Fruit fly (Drosophila melanogaster) whole organism, embryonic: Measurements from ENCODE around the gene fusl.

Source experiments
- Adf1 ChIP-seq: fragments of 200-800 bp; sonication (Bioruptor generic); IDR thresholded peaks from 2 replicates; pipeline ENCODE4 v1.3.6; 2022; ENCODE audit warnings: missing biosample characterization, missing genetic modification characterization
- Bgb ChIP-seq: fragments of 200-800 bp; sonication (Bioruptor generic); IDR thresholded peaks from 2 replicates; pipeline ENCODE4 v1.3.6; 2022; ENCODE audit warnings: missing biosample characterization, missing genetic modification characterization; ENCODE audit not compliant: partially characterized antibody
- CG1024 ChIP-seq: fragments of 200-800 bp; sonication (Bioruptor generic); IDR thresholded peaks from 2 replicates; pipeline ENCODE4 v1.3.6; 2022; ENCODE audit warnings: missing biosample characterization, missing genetic modification characterization
- CG11085 ChIP-seq: fragments of 200-800 bp; sonication (Bioruptor generic); IDR thresholded peaks from 2 replicates; pipeline ENCODE4 v1.3.6; 2022; ENCODE audit warnings: missing biosample characterization, missing genetic modification characterization
- CG11723 ChIP-seq: fragments of 200-800 bp; sonication (Bioruptor generic); optimal IDR thresholded peaks from 2 replicates; lab custom pipeline; 2017; ENCODE audit warnings: missing biosample characterization, mild to moderate bottlenecking, missing genetic modification characterization
- CG12155 ChIP-seq: fragments of 200-800 bp; sonication (Bioruptor generic); optimal IDR thresholded peaks from 3 replicates; lab custom pipeline; 2016; ENCODE audit warnings: missing biosample characterization, missing genetic modification characterization
- CG13894 ChIP-seq: fragments of 200-800 bp; sonication (Bioruptor generic); optimal IDR thresholded peaks from 3 replicates; lab custom pipeline; 2018; ENCODE audit warnings: missing biosample characterization, mild to moderate bottlenecking, missing genetic modification characterization, moderate library complexity
- CG16813 ChIP-seq: fragments of 200-800 bp; sonication (Bioruptor generic); IDR thresholded peaks from 3 replicates; pipeline ENCODE4 v1.3.6; 2022; ENCODE audit warnings: missing biosample characterization, missing genetic modification characterization; ENCODE audit not compliant: partially characterized antibody
- CG17328 ChIP-seq: fragments of 200-800 bp; sonication (Bioruptor generic); IDR thresholded peaks from 2 replicates; pipeline ENCODE4 v1.3.6; 2022; ENCODE audit warnings: missing biosample characterization, missing genetic modification characterization
- CG17385 ChIP-seq: fragments of 200-800 bp; sonication (Bioruptor generic); optimal IDR thresholded peaks from 3 replicates; lab custom pipeline; 2018; ENCODE audit warnings: missing biosample characterization, mild to moderate bottlenecking, missing genetic modification characterization
- CG18599 ChIP-seq: fragments of 200-800 bp; sonication (Bioruptor generic); optimal IDR thresholded peaks from 3 replicates; lab custom pipeline; 2017; ENCODE audit warnings: missing biosample characterization, missing genetic modification characterization, mild to moderate bottlenecking, moderate library complexity, missing genetic modification reagents
- CG18764 ChIP-seq: fragments of 200-800 bp; sonication (Bioruptor generic); optimal IDR thresholded peaks from 3 replicates; lab custom pipeline; 2016; ENCODE audit warnings: missing biosample characterization, missing genetic modification characterization
- CG2199 ChIP-seq: fragments of 200-800 bp; sonication (Bioruptor generic); IDR thresholded peaks from 3 replicates; pipeline ENCODE4 v1.3.6; 2022; ENCODE audit warnings: missing biosample characterization, missing genetic modification characterization
- CG2875 ChIP-seq: fragments of 200-800 bp; sonication (Bioruptor generic); optimal IDR thresholded peaks from 2 replicates; lab custom pipeline; 2017; ENCODE audit warnings: missing biosample characterization, mild to moderate bottlenecking, missing genetic modification characterization, missing genetic modification reagents
- CG34376 ChIP-seq: fragments of 200-800 bp; sonication (Bioruptor generic); optimal IDR thresholded peaks from 2 replicates; lab custom pipeline; 2018; ENCODE audit warnings: missing biosample characterization, mild to moderate bottlenecking, missing genetic modification characterization
- CG42726 ChIP-seq: fragments of 200-800 bp; sonication (Bioruptor generic); IDR thresholded peaks from 2 replicates; pipeline ENCODE4 v1.3.6; 2022; ENCODE audit warnings: missing biosample characterization, missing genetic modification characterization; ENCODE audit not compliant: partially characterized antibody
- CG4282 ChIP-seq: fragments of 200-800 bp; sonication (Bioruptor generic); optimal IDR thresholded peaks from 2 replicates; lab custom pipeline; 2016; ENCODE audit warnings: missing biosample characterization, missing genetic modification characterization
- CG4360 ChIP-seq: fragments of 200-800 bp; sonication (Bioruptor generic); IDR thresholded peaks from 2 replicates; pipeline ENCODE4 v1.3.6; 2022; ENCODE audit warnings: missing biosample characterization, missing genetic modification characterization
- CG5953 ChIP-seq: fragments of 200-800 bp; sonication (Bioruptor generic); IDR thresholded peaks from 2 replicates; pipeline ENCODE4 v1.3.6; 2022; ENCODE audit warnings: missing biosample characterization, missing genetic modification characterization
- CG6689 ChIP-seq: fragments of 200-800 bp; sonication (Bioruptor generic); IDR thresholded peaks from 2 replicates; pipeline ENCODE4 v1.3.6; 2022; ENCODE audit warnings: missing biosample characterization, missing genetic modification characterization
- CG6813 ChIP-seq: fragments of 200-800 bp; sonication (Bioruptor generic); optimal IDR thresholded peaks from 2 replicates; lab custom pipeline; 2017; ENCODE audit warnings: missing biosample characterization, missing genetic modification characterization, mild to moderate bottlenecking, moderate library complexity, missing genetic modification reagents
- CG9437 ChIP-seq: fragments of 200-800 bp; sonication (Bioruptor generic); optimal IDR thresholded peaks from 2 replicates; lab custom pipeline; 2018; ENCODE audit warnings: missing biosample characterization, mild to moderate bottlenecking, missing genetic modification characterization
- CG9797 ChIP-seq: fragments of 200-800 bp; sonication (Bioruptor generic); optimal IDR thresholded peaks from 3 replicates; lab custom pipeline; 2018; ENCODE audit warnings: missing biosample characterization, mild to moderate bottlenecking, missing genetic modification characterization
- CTCF ChIP-seq: fragments of 200-800 bp; sonication (Bioruptor generic); optimal IDR thresholded peaks from 2 replicates; lab custom pipeline; 2017; ENCODE audit warnings: missing biosample characterization, mild to moderate bottlenecking, missing genetic modification characterization, moderate library complexity
- Ets97D ChIP-seq: fragments of 200-800 bp; sonication (Bioruptor generic); optimal IDR thresholded peaks from 3 replicates; lab custom pipeline; 2016; ENCODE audit warnings: missing biosample characterization, missing genetic modification characterization
- Gsc ChIP-seq: fragments of 200-800 bp; sonication (Bioruptor generic); IDR thresholded peaks from 2 replicates; pipeline ENCODE4 v1.3.6; 2022; ENCODE audit warnings: missing biosample characterization, missing genetic modification characterization
- Hmr ChIP-seq: fragments of 200-800 bp; sonication (Bioruptor generic); optimal IDR thresholded peaks from 3 replicates; lab custom pipeline; 2017; ENCODE audit warnings: mild to moderate bottlenecking, missing biosample characterization, missing genetic modification reagents, missing genetic modification characterization
- Med ChIP-seq: fragments of 200-800 bp; sonication (Bioruptor generic); peaks from one replicate; lab custom pipeline; 2016; ENCODE audit warnings: missing biosample characterization, missing genetic modification characterization, mild to moderate bottlenecking, inconsistent platforms, moderate library complexity
- Oli ChIP-seq: fragments of 200-800 bp; sonication (Bioruptor generic); optimal IDR thresholded peaks from 2 replicates; lab custom pipeline; 2018; ENCODE audit warnings: missing biosample characterization, mild to moderate bottlenecking, missing genetic modification characterization, moderate library complexity
- Ravus ChIP-seq: fragments of 200-800 bp; sonication (Bioruptor generic); IDR thresholded peaks from 2 replicates; pipeline ENCODE4 v1.3.6; 2022; ENCODE audit warnings: missing biosample characterization, missing genetic modification characterization
- Rfx ChIP-seq: fragments of 200-800 bp; sonication (Bioruptor generic); IDR thresholded peaks from 2 replicates; pipeline ENCODE4 v1.3.6; 2022; ENCODE audit warnings: missing biosample characterization, missing genetic modification characterization
- ara ChIP-seq: fragments of 200-800 bp; sonication (Bioruptor generic); IDR thresholded peaks from 2 replicates; pipeline ENCODE4 v1.3.6; 2022; ENCODE audit warnings: missing biosample characterization, missing genetic modification characterization
- bowl ChIP-seq: fragments of 200-800 bp; sonication (Bioruptor generic); IDR thresholded peaks from 2 replicates; pipeline ENCODE4 v1.3.6; 2022; ENCODE audit warnings: missing biosample characterization, missing genetic modification characterization
- cas ChIP-seq: fragments of 200-800 bp; sonication (Bioruptor generic); IDR thresholded peaks from 2 replicates; pipeline ENCODE4 v1.3.6; 2022; ENCODE audit warnings: missing biosample characterization, missing genetic modification characterization
- cg ChIP-seq: fragments of 200-800 bp; sonication (Bioruptor generic); optimal IDR thresholded peaks from 3 replicates; lab custom pipeline; 2019; ENCODE audit warnings: missing biosample characterization, mild to moderate bottlenecking, missing genetic modification characterization, moderate library complexity
- chm ChIP-seq: fragments of 200-800 bp; sonication (Bioruptor generic); IDR thresholded peaks from 2 replicates; pipeline ENCODE4 v1.3.6; 2022; ENCODE audit warnings: missing biosample characterization, missing genetic modification characterization
- ci ChIP-seq: fragments of 200-800 bp; sonication (Bioruptor generic); IDR thresholded peaks from 3 replicates; pipeline ENCODE4 v1.3.6; 2022; ENCODE audit warnings: missing biosample characterization, missing genetic modification characterization
- dpn ChIP-seq, 2 experiments: fragments of 200-800 bp; sonication (Bioruptor generic); optimal IDR thresholded peaks; 3 replicates each; lab custom pipeline; 2016; ENCODE audit warnings: missing biosample characterization in 2 of 2, missing genetic modification characterization in 2 of 2
- eyg ChIP-seq: fragments of 200-800 bp; sonication (Bioruptor generic); optimal IDR thresholded peaks from 3 replicates; lab custom pipeline; 2016; ENCODE audit warnings: missing biosample characterization, missing genetic modification characterization
- fd3F ChIP-seq: fragments of 200-800 bp; sonication (Bioruptor generic); optimal IDR thresholded peaks from 2 replicates; lab custom pipeline; 2018; ENCODE audit warnings: missing biosample characterization, mild to moderate bottlenecking, missing genetic modification characterization, moderate library complexity
- lab ChIP-seq: fragments of 200-800 bp; sonication (Bioruptor generic); optimal IDR thresholded peaks from 3 replicates; lab custom pipeline; 2017; ENCODE audit warnings: missing biosample characterization, missing genetic modification characterization, mild to moderate bottlenecking, moderate library complexity, missing genetic modification reagents
- nerfin-2 ChIP-seq: fragments of 200-800 bp; sonication (Bioruptor generic); IDR thresholded peaks from 2 replicates; pipeline ENCODE4 v1.3.6; 2022; ENCODE audit warnings: missing biosample characterization, missing genetic modification characterization; ENCODE audit not compliant: partially characterized antibody
- oc ChIP-seq: fragments of 200-800 bp; sonication (Bioruptor generic); optimal IDR thresholded peaks from 2 replicates; lab custom pipeline; 2018; ENCODE audit warnings: missing biosample characterization, mild to moderate bottlenecking, missing genetic modification characterization, moderate library complexity
- pan ChIP-seq, 4 experiments: fragments of >200 bp in 3 of 4; fragments of 200-800 bp in 1 of 4; sonication (Bioruptor generic) in 1 of 4; optimal IDR thresholded peaks in 3 of 4; IDR thresholded peaks in 1 of 4; 2 replicates each; pipeline versions ENCODE4 v1.3.6 to Lab custom; 2017 to 2022; ENCODE audit warnings: missing biosample characterization in 2 of 4, missing genetic modification characterization in 2 of 4, mixed read lengths in 1 of 4
- prd ChIP-seq, 3 experiments: fragments of >200 bp in 2 of 3; fragments of 200-800 bp in 1 of 3; sonication (Bioruptor generic) in 1 of 3; optimal IDR thresholded peaks in 2 of 3; IDR thresholded peaks in 1 of 3; 2 replicates in 2 of 3; 3 replicates in 1 of 3; pipeline versions ENCODE4 v1.3.6 to Lab custom; 2017 to 2022; ENCODE audit warnings: missing biosample characterization in 1 of 3, missing genetic modification characterization in 1 of 3
- slou ChIP-seq: fragments of 200-800 bp; sonication (Bioruptor generic); optimal IDR thresholded peaks from 3 replicates; lab custom pipeline; 2016; ENCODE audit warnings: missing biosample characterization, missing genetic modification characterization
- stwl ChIP-seq: fragments of 200-800 bp; sonication (Bioruptor generic); optimal IDR thresholded peaks from 3 replicates; lab custom pipeline; 2018; ENCODE audit warnings: missing biosample characterization, mild to moderate bottlenecking, missing genetic modification characterization, moderate library complexity
- z ChIP-seq: fragments of 200-800 bp; sonication (Bioruptor generic); IDR thresholded peaks from 3 replicates; pipeline ENCODE4 v1.3.6; 2022; ENCODE audit warnings: missing biosample characterization, missing genetic modification characterization

Gene fusl

DNA sequence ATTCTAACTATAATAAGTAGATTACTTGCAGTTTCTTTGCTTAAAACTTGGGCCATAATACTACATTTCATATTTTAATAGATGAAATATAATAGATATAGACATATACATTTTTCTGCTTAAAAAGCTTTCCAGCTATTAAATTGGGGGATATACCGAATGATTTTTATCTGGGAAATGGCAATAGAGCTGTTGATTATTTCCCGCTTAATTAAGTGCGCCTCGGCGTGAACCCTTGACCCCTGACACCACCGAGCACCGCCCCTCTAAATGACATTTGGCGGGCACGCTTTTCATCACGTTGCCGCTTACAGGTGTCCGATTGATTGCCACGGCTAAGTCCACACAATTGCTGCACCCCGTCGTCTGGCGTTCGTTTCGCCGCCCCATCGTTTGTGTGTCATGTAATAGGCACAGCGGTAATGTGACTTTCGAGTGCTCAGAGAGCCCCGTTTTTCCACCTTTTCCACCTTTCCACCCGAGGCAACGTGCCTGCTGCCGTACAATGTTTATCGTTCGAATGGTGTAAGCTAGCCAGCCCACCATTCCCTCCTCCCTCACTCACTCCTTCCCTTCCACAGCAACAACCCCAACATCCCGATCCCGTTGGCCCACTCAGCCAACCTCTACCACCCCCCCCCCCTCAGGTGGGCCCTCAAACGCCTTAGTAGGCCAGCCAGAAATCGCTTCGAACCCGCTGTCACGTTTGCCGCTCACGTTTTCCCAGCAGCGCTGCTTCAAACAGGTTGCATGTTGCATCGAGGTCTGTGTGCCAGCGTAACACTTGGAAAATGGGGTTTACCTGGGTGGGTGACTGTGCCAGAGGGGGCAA is 36.9 kb downstream of the fusl start (continued):
- TF ChIP-seq chm (0 out of 2 replicates have a peak, but pooled peaks have one; percentile 27), CG11085 (GFP tag; lab: Robert Waterston, UW) (no peak), cas (GFP tag; lab: Robert Waterston, UW) (no peak), bowl (GFP tag; lab: Robert Waterston, UW) (no peak), CG9797 (no peak), CG11723 (GFP tag; lab: Kevin White, UChicago) (no peak), CG42726 (GFP tag; lab: Robert Waterston, UW) (no peak), CG16813 (GFP tag; lab: Robert Waterston, UW) (no peak), CG18599 (GFP tag; lab: Kevin White, UChicago) (peak; percentile 20), CG4360 (GFP tag; lab: Robert Waterston, UW) (no peak; the same call in 1 of the 2 replicates), Adf1 (GFP tag; lab: Robert Waterston, UW) (no peak), CG18764 (GFP tag; lab: Kevin White, UChicago) (no peak), CG13894 (tag; lab: Kevin White, UChicago) (no peak), CTCF (GFP tag; lab: Kevin White, UChicago) (peak; percentile 70), CG34376 (no peak), lab (GFP tag; lab: Kevin White, UChicago) (peak; percentile 42), Hmr (GFP tag; lab: Kevin White, UChicago) (no peak), stwl (tag; lab: Kevin White, UChicago) (no peak), fd3F (GFP tag; lab: Kevin White, UChicago) (no peak), Ets97D (GFP tag; lab: Kevin White, UChicago) (no peak), slou (GFP tag; lab: Kevin White, UChicago) (no peak), eyg (no peak), prd (optimal IDR thresholded peaks at IDR 0.05; lab: Kevin White, UChicago) (no peak), prd (GFP tag; IDR thresholded peaks at IDR 0.05; lab: Robert Waterston, UW) (0 out of 3 replicates have a peak, but pooled peaks have one; percentile 8), nerfin-2 (GFP tag; lab: Robert Waterston, UW) (no peak), CG5953 (GFP tag; lab: Robert Waterston, UW) (0 out of 2 replicates have a peak, but pooled peaks have one; percentile 6), Ravus (GFP tag; lab: Robert Waterston, UW) (no peak), CG12155 (GFP tag; lab: Kevin White, UChicago) (no peak)

DNA sequence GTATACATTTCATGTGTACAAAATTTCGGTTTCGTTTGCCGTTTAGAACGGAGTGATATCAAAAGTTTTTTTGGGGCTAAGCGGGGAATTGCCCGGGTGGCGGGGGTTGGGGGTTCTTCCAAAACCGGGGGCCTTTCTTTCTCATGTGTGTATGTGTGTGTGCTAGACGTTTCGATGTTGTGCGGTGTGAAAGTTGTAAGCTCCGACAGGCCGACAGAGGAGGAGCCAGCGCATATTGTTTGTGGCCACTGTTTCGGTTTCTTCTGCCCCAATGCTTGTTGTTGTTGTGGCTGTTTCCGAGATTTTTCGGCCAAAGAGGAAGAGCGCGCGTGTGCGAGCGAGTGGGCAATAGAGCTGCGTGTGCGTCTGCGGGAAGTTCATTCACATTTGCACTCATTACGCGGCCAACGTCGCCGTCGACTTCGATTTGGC is 37.6 kb downstream of the fusl start:
- TF ChIP-seq ara (0 out of 2 replicates have a peak, but pooled peaks have one; percentile 8), CG17385 (GFP tag; lab: Kevin White, UChicago) (peak; percentile 67), Med (GFP tag; lab: Kevin White, UChicago) (peak; percentile 13), CG2199 (GFP tag; lab: Robert Waterston, UW) (peak; percentile 67; the same call in 1 of the 3 replicates), z (0 out of 3 replicates have a peak, but pooled peaks have one; percentile 30), CG2875 (GFP tag; lab: Kevin White, UChicago) (no peak), CG17328 (GFP tag; lab: Robert Waterston, UW) (no peak), Gsc (no peak), ci (GFP tag; lab: Robert Waterston, UW) (no peak), CG6813 (GFP tag; lab: Kevin White, UChicago) (no peak), CG4282 (GFP tag; lab: Kevin White, UChicago) (no peak), cg (GFP tag; lab: Kevin White, UChicago) (peak; percentile 48), CG6689 (GFP tag; lab: Robert Waterston, UW) (0 out of 2 replicates have a peak, but pooled peaks have one; percentile 36), pan (optimal IDR thresholded peaks at IDR 0.05; lab: Kevin White, UChicago) (no peak), pan (GFP tag; optimal IDR thresholded peaks at IDR 0.05 in 1 of 2, IDR thresholded peaks at IDR 0.05 in 1 of 2) (peak in 1 of 2 experiments; percentile 19), Bgb (GFP tag; lab: Robert Waterston, UW) (0 out of 2 replicates have a peak, but pooled peaks have one; percentile 10), CG1024 (GFP tag; lab: Robert Waterston, UW) (peak; percentile 37; the same call in 1 of the 2 replicates), Oli (tag; lab: Kevin White, UChicago) (no peak), Rfx (GFP tag; lab: Robert Waterston, UW) (no peak), CG9437 (GFP tag; lab: Kevin White, UChicago) (no peak), dpn (GFP tag; optimal IDR thresholded peaks at IDR 0.05; lab: Kevin White, UChicago) (no peak), oc (tag; lab: Kevin White, UChicago) (peak; percentile 10)
